Fruit fly (Drosophila melanogaster) whole organism, pupa: ENCODE results near the gene Delta.

Experiments
- CG10348 ChIP-seq: fragments of 200-800 bp; sonication (Bioruptor generic); IDR thresholded peaks from 2 replicates; pipeline ENCODE4 v1.3.6; 2022; ENCODE audit warnings: missing biosample characterization, missing genetic modification characterization
- CG12605 ChIP-seq: fragments of 200-800 bp; sonication (Bioruptor generic); IDR thresholded peaks from 2 replicates; pipeline ENCODE4 v1.3.6; 2022; ENCODE audit warnings: missing biosample characterization, missing genetic modification characterization
- CG13204 ChIP-seq: fragments of 200-800 bp; sonication (Bioruptor generic); optimal IDR thresholded peaks from 2 replicates; lab custom pipeline; 2018; ENCODE audit warnings: missing biosample characterization, mild to moderate bottlenecking, missing genetic modification characterization, moderate library complexity
- CG14655 ChIP-seq: fragments of 200-800 bp; sonication (Bioruptor generic); optimal IDR thresholded peaks from 3 replicates; lab custom pipeline; 2017; ENCODE audit warnings: mild to moderate bottlenecking, missing biosample characterization, missing genetic modification reagents, missing genetic modification characterization
- CG15710 ChIP-seq: fragments of 200-800 bp; sonication (Bioruptor generic); optimal IDR thresholded peaks from 2 replicates; lab custom pipeline; 2018; ENCODE audit warnings: missing biosample characterization, mild to moderate bottlenecking, missing genetic modification characterization, moderate library complexity
- CG17806 ChIP-seq: fragments of 200-800 bp; sonication (Bioruptor generic); optimal IDR thresholded peaks from 2 replicates; lab custom pipeline; 2018; ENCODE audit warnings: missing biosample characterization, mild to moderate bottlenecking, missing genetic modification characterization, moderate library complexity
- CG32121 ChIP-seq: fragments of 200-800 bp; sonication (Bioruptor generic); IDR thresholded peaks from 2 replicates; pipeline ENCODE4 v1.3.6; 2022; ENCODE audit warnings: missing biosample characterization, missing genetic modification characterization
- CG34367 ChIP-seq: fragments of 200-800 bp; sonication (Bioruptor generic); optimal IDR thresholded peaks from 2 replicates; lab custom pipeline; 2018; ENCODE audit warnings: missing biosample characterization, mild to moderate bottlenecking, missing genetic modification characterization
- CG4496 ChIP-seq: fragments of 200-800 bp; sonication (Bioruptor generic); IDR thresholded peaks from 3 replicates; pipeline ENCODE4 v1.3.6; 2022; ENCODE audit warnings: missing biosample characterization, missing genetic modification characterization
- CG8159 ChIP-seq: fragments of 200-800 bp; sonication (Bioruptor generic); optimal IDR thresholded peaks from 3 replicates; lab custom pipeline; 2018; ENCODE audit warnings: missing biosample characterization, mild to moderate bottlenecking, missing genetic modification characterization, moderate library complexity
- CG8301 ChIP-seq: fragments of 200-800 bp; sonication (Bioruptor generic); optimal IDR thresholded peaks from 2 replicates; lab custom pipeline; 2018; ENCODE audit warnings: missing biosample characterization, mild to moderate bottlenecking, missing genetic modification characterization
- CG9948 ChIP-seq: fragments of 200-800 bp; sonication (Bioruptor generic); optimal IDR thresholded peaks from 2 replicates; lab custom pipeline; 2018; ENCODE audit warnings: missing biosample characterization, mild to moderate bottlenecking, missing genetic modification characterization, moderate library complexity
- D1 ChIP-seq: fragments of 200-800 bp; sonication (Bioruptor generic); optimal IDR thresholded peaks from 2 replicates; lab custom pipeline; 2018; ENCODE audit warnings: missing biosample characterization, mild to moderate bottlenecking, missing genetic modification characterization, moderate library complexity
- EcR ChIP-seq: fragments of 200-800 bp; sonication (Bioruptor generic); optimal IDR thresholded peaks from 3 replicates; lab custom pipeline; 2019; ENCODE audit warnings: missing biosample characterization, missing genetic modification characterization, mild to moderate bottlenecking, moderate library complexity, missing genetic modification reagents
- Ets98B ChIP-seq: fragments of 200-800 bp; sonication (Bioruptor generic); IDR thresholded peaks from 2 replicates; pipeline ENCODE4 v1.3.6; 2022; ENCODE audit warnings: missing biosample characterization, missing genetic modification characterization
- Pif1A ChIP-seq: fragments of 200-800 bp; sonication (Bioruptor generic); optimal IDR thresholded peaks from 3 replicates; lab custom pipeline; 2016; ENCODE audit warnings: missing biosample characterization, missing genetic modification characterization
- Pif1B ChIP-seq: fragments of 200-800 bp; sonication (Bioruptor generic); optimal IDR thresholded peaks from 3 replicates; lab custom pipeline; 2016; ENCODE audit warnings: missing biosample characterization, missing genetic modification characterization
- Snoo ChIP-seq: fragments of 200-800 bp; sonication (Bioruptor generic); optimal IDR thresholded peaks from 3 replicates; lab custom pipeline; 2017; ENCODE audit warnings: missing biosample characterization, mild to moderate bottlenecking, missing genetic modification characterization, inconsistent platforms
- fd96Ca ChIP-seq: fragments of 200-800 bp; sonication (Bioruptor generic); IDR thresholded peaks from 3 replicates; pipeline ENCODE4 v1.3.6; 2022; ENCODE audit warnings: missing biosample characterization, missing genetic modification characterization
- gl ChIP-seq: fragments of 200-800 bp; sonication (Bioruptor generic); optimal IDR thresholded peaks from 2 replicates; lab custom pipeline; 2018; ENCODE audit warnings: missing biosample characterization, mild to moderate bottlenecking, missing genetic modification characterization
- rn ChIP-seq: fragments of 200-800 bp; sonication (Bioruptor generic); IDR thresholded peaks from 2 replicates; pipeline ENCODE4 v1.3.6; 2022; ENCODE audit warnings: missing biosample characterization, missing genetic modification characterization

Gene Delta

DNA sequence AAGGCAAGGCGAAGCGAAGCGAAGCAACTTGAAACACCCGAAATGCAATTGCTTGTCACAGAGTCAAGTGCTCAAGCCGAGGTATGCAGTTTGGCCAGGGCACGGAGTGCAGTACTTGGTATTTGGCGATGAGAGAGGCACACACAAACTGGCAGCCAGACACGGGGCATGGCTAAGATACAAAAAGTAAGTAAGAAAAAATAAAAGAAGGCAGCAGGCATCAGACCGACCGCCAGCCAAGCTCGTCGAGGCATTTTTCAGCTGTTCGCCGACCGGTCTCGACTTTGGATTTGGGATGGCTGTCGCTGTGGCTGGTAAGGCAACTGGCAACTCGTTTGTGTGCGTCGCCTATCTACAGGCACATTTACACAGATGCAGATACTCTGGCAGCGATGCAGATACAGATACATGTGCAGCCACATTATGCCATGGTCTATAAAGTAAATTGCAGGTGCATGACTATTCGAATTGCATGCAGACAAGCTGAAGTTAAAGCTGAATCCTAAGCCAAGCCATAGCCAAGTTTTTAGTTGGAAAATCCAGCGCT is 13.7 kb downstream of the Delta start:
- TF ChIP-seq CG15710 (tag; lab: Kevin White, UChicago) (no peak), CG4496 (GFP tag; lab: Robert Waterston, UW) (peak; percentile 64; the same call in 2 of the 3 replicates), CG12605 (peak; percentile 52; the same call in 1 of the 2 replicates), CG14655 (peak; percentile 1), CG9948 (no peak), CG17806 (tag; lab: Kevin White, UChicago) (no peak), rn (no peak), EcR (GFP tag; lab: Kevin White, UChicago) (peak; percentile 38), CG8159 (tag; lab: Kevin White, UChicago) (no peak), CG34367 (no peak), CG13204 (GFP tag; lab: Kevin White, UChicago) (peak; percentile 65), Pif1B (GFP tag; lab: Kevin White, UChicago) (no peak), Snoo (tag; lab: Kevin White, UChicago) (no peak), D1 (no peak), Pif1A (GFP tag; lab: Kevin White, UChicago) (no peak), CG32121 (GFP tag; lab: Robert Waterston, UW) (peak; percentile 48), fd96Ca (peak; percentile 59; the same call in 1 of the 3 replicates), gl (tag; lab: Kevin White, UChicago) (peak; percentile 25), CG10348 (GFP tag; lab: Robert Waterston, UW) (no peak), CG8301 (tag; lab: Kevin White, UChicago) (no peak), Ets98B (GFP tag; lab: Robert Waterston, UW) (peak; percentile 54; the same call in 1 of the 2 replicates)

DNA sequence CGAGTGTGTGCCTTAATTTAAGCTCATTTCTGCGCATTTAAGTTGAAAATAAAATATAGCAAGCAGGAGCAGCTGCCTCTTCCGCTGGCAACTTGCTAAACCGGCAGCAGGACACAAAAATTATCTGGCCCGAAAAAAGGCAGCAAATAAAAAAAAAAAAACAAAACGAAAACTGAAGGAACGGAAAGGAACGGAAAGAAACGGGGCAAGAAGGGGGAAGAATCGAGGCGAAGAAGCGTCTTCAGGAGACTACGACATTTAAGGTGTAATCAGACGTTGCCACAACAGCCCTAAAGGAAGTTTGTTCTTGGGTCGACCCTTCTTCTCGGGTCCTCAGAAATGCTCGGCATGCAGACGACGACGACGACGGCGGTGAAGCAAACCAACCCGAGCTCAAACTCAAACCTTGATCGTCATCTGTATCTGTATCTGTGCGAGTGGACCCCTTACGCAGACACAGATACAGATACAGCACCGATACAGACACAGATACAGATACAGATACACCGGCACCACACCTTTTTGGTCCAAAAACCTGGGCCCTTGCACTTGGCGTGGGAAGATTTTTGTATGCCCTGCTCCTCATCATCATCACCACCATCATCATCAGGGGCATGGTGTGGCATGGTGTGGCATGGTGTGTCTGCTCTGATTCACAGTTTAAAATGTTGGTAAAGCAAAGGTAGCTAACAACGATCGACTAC is 15.5 kb downstream of the Delta start:
- TF ChIP-seq Pif1A (GFP tag; lab: Kevin White, UChicago) (peak; percentile 8), Snoo (tag; lab: Kevin White, UChicago) (peak; percentile 7), CG9948 (no peak), EcR (GFP tag; lab: Kevin White, UChicago) (peak; percentile 32)

DNA sequence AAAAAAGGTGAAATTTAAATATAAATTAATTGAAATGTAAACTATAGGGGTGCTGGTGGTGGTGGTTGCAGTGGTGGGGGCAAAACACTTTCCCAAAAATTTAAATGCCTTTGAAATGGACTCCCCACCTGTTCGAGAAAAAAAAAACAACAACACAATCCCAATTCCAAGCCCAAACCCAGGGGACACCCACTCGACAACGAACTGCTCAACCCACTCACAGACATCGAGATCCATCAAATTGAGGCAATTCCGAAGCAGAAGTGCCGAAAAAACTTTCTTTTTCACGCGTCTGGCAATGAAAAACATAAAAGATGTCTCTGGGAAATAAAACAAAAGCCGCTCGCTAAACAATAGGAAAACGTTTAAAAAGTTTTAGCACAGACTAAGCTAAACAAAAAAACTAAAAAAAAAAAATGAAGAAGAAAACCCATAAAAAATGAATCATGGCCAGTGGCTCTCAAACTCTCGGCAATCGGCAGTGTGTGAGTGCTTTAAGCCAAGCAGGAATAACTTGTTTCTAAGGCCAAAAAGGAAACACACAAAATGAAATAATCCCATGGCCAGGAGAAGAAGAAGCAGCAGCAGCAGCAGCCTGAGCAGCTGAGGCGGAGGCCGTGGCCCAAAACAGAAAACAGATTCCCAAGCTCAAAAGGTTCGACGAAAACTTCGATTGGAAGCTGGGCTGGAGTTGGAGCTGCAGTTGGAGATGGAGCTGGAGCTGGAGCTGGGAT is 17.1 kb downstream of the Delta start:
- TF ChIP-seq CG10348 (GFP tag; lab: Robert Waterston, UW) (no peak), CG13204 (GFP tag; lab: Kevin White, UChicago) (peak; percentile 31)

DNA sequence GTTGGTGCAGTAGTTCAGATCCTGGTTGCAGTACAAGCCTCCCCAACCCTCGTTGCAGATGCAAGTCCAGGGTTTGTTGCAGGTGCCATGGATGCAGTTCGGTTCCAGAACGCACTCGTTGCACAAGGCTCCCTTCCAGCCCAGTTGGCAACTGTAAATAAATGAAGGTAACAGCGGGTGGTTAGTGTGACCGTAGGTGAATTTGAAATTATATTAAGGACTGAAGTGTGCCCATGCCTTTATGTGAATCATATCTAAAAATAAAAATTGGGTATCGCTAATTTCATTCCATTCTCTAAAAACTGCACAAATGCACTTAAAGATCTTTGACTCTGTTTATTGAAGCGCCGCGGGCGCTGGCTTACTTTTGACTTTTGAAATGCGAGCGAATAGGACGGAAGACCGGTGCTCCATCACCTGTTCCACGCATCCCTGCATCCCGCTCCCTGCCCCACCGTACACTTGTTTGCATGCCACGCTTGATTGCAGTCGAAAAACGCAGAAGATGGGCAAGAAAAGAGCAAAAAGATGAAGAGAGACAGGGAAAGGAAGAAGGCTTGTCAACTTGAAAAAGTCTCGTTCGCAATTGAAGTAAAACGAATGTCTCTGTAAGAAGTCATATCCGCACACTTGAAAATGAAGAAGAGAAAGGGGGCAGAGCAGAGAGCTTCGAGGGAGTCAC is 19.4 kb downstream of the Delta start:
- TF ChIP-seq CG17806 (tag; lab: Kevin White, UChicago) (no peak), rn (no peak), EcR (GFP tag; lab: Kevin White, UChicago) (no peak), CG9948 (no peak), CG13204 (GFP tag; lab: Kevin White, UChicago) (no peak), CG32121 (GFP tag; lab: Robert Waterston, UW) (no peak), CG12605 (no peak), CG15710 (tag; lab: Kevin White, UChicago) (no peak), CG4496 (GFP tag; lab: Robert Waterston, UW) (no peak), CG34367 (no peak), Ets98B (GFP tag; lab: Robert Waterston, UW) (no peak), CG8301 (tag; lab: Kevin White, UChicago) (no peak)

DNA sequence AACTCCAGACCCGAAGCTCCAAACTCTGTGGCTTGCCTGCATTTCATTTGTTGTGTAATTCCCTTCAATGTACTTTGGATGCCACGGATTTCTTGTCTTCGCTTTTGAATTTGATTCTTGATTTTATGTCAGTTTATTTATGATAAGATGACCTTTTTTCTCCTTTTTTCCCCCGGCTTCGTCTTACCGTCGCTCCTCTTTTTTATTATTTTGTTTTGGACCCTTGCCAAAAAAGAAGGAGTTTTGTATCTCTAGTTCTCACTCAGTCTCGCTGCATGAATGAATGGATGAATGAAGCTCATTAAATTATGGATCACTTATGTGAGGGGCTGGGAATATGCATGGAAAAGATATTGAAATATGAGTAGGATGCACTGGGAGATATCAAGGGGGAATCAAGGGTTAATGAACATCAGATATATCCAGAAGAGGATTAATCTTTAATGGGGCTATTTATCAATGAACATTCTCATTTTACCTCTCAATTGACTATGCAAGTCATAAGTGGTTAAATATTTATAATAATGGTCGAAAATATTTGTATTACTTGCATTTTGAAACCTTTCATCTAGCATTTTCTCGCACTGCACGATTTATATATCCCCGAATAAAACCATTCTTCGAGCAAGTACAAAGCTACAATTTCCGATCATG is 26.1 kb downstream of the Delta start:
- TF ChIP-seq EcR (GFP tag; lab: Kevin White, UChicago), result no peak
- TF ChIP-seq fd96Ca, result no peak
- no peak for TF ChIP-seq CG17806 (tag; lab: Kevin White, UChicago)
- no peak for TF ChIP-seq Snoo (tag; lab: Kevin White, UChicago)
- TF ChIP-seq CG32121 (GFP tag; lab: Robert Waterston, UW), result no peak
- no peak for TF ChIP-seq CG8301 (tag; lab: Kevin White, UChicago)
- no peak for TF ChIP-seq Pif1A (GFP tag; lab: Kevin White, UChicago)
- no peak for TF ChIP-seq rn
- TF ChIP-seq D1, result no peak
- TF ChIP-seq CG4496 (GFP tag; lab: Robert Waterston, UW), result no peak
- no peak for TF ChIP-seq CG14655
- TF ChIP-seq Ets98B (GFP tag; lab: Robert Waterston, UW), result no peak
- TF ChIP-seq CG12605, result no peak
